Fruit fly (Drosophila melanogaster) Kc167 (cell line): ENCODE measurements around the gene Dip-C.

ENCODE experiments used
- Myc ChIP-seq: fragments of >200 bp; optimal IDR thresholded peaks from 2 replicates; lab custom pipeline; 2017; ENCODE audit warnings: missing external identifiers
- Sin3A ChIP-seq: fragments of >200 bp; optimal IDR thresholded peaks from 2 replicates; lab custom pipeline; 2018; ENCODE audit warnings: missing external identifiers
- insv ChIP-seq: fragments of >200 bp; optimal IDR thresholded peaks from 3 replicates; lab custom pipeline; 2018; ENCODE audit warnings: missing external identifiers
- psq ChIP-seq: fragments of >200 bp; optimal IDR thresholded peaks from 2 replicates; lab custom pipeline; 2017; ENCODE audit warnings: missing external identifiers

DNA sequence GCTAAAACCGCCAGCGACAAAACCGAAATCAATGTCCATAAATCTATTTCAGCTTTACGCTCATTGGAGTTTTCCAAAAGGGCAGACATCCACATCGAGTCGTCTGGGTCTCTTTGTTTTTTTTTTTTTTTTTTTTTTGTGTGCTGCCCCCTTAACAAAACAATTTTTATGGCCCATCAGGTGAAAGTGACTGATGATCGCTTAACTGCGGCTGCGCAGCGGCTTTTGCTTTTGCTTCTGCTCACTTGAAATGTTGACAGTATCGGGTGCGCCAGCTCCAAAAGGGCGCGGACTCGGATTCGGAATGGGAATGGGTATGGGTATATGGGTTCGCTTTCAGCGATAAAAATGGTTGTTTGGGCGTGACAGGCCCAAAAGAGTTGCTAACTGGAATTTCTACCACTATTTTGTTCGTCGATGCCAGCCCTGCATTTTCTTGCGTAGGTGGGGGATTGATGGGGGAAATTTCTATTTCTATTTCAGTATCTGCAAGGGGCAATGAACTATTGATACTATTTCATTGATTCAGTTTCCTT lies 51.5 kb downstream of the Dip-C start:
- no peak for TF ChIP-seq Myc (lab: Kevin White, UChicago)
- no peak for TF ChIP-seq Sin3A (lab: Kevin White, UChicago)
- TF ChIP-seq insv, result no peak
- no peak for TF ChIP-seq psq (lab: Kevin White, UChicago)
